Worm (Caenorhabditis elegans): ENCODE results near the gene W03F9.4.

DNA sequence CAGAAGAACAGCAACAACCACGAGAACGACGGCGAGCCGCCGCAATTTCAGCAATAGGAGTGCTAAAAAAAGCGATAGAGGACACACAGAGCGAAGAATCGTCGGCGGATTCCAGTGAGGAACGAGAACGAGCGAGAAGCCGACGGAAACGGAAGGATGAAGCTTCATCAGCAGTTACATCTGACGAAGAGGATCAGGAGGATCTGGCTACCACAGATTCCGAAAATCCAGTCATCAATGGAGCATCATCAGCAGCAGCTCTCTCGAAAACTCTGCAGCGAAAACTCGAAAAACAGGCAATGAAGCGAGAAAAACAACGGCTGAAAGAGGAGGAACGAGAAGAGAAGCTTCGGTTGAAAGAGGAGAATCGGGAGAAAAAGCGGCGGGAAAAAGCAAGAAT is 38.2 kb upstream of the W03F9.4 start:
- no peak for TF ChIP-seq ama-1 (optimal IDR thresholded peaks at IDR 0.05)
- TF ChIP-seq pat-9 (tag; optimal IDR thresholded peaks at IDR 0.05), result no peak
- no peak for TF ChIP-seq nfya-1 (tag; optimal IDR thresholded peaks at IDR 0.05)
- TF ChIP-seq elt-2 (tag; optimal IDR thresholded peaks at IDR 0.05), result no peak
- TF ChIP-seq pha-2 (tag; optimal IDR thresholded peaks at IDR 0.05), result no peak
- TF ChIP-seq ceh-30 (tag; optimal IDR thresholded peaks at IDR 0.05), result no peak
- TF ChIP-seq K02D7.2 (tag; optimal IDR thresholded peaks at IDR 0.05), result no peak
- no peak for TF ChIP-seq lim-6 (tag; optimal IDR thresholded peaks at IDR 0.05)
- no peak for TF ChIP-seq hlh-15 (tag; optimal IDR thresholded peaks at IDR 0.05)

Data from whole organism, late embryonic.